Fruit fly (Drosophila melanogaster): ENCODE data around the gene Doc1.

The Doc1 gene

dm6 chr3L:9039189-9039588 is 2.0 kb upstream of the Doc1 start:
- TF ChIP-seq rn (GFP tag; IDR thresholded peaks at IDR 0.05): no peak
- no peak for TF ChIP-seq fd96Ca (GFP tag; IDR thresholded peaks at IDR 0.05)
- no peak for TF ChIP-seq gl (tag; optimal IDR thresholded peaks at IDR 0.05)
- no peak for TF ChIP-seq CG17806 (tag; optimal IDR thresholded peaks at IDR 0.05)
- no peak for TF ChIP-seq CG13204 (GFP tag; optimal IDR thresholded peaks at IDR 0.05)
- no peak for TF ChIP-seq CG8159 (tag; optimal IDR thresholded peaks at IDR 0.05)
- TF ChIP-seq CG14655 (GFP tag; optimal IDR thresholded peaks at IDR 0.05): no peak
- no peak for TF ChIP-seq Ets98B (GFP tag; IDR thresholded peaks at IDR 0.05)
- TF ChIP-seq EcR (GFP tag; optimal IDR thresholded peaks at IDR 0.05): no peak
- no peak for TF ChIP-seq CG15710 (tag; optimal IDR thresholded peaks at IDR 0.05)
- no peak for TF ChIP-seq D1 (tag; optimal IDR thresholded peaks at IDR 0.05)
- no peak for TF ChIP-seq Pif1B (GFP tag; optimal IDR thresholded peaks at IDR 0.05)
- TF ChIP-seq CG32121 (GFP tag; IDR thresholded peaks at IDR 0.05): no peak
- no peak for TF ChIP-seq CG10348 (GFP tag; IDR thresholded peaks at IDR 0.05)

dm6 chr3L:9042200-9042988 is 1.2 kb downstream of the Doc1 start:
- TF ChIP-seq rn (GFP tag; IDR thresholded peaks at IDR 0.05): no peak
- TF ChIP-seq CG9948 (tag; optimal IDR thresholded peaks at IDR 0.05): no peak
- no peak for TF ChIP-seq CG8159 (tag; optimal IDR thresholded peaks at IDR 0.05)
- TF ChIP-seq gl (tag; optimal IDR thresholded peaks at IDR 0.05): no peak
- no peak for TF ChIP-seq Pif1A (GFP tag; optimal IDR thresholded peaks at IDR 0.05)
- no peak for TF ChIP-seq fd96Ca (GFP tag; IDR thresholded peaks at IDR 0.05)
- TF ChIP-seq EcR (GFP tag; optimal IDR thresholded peaks at IDR 0.05): no peak
- no peak for TF ChIP-seq CG12605 (GFP tag; IDR thresholded peaks at IDR 0.05)
- no peak for TF ChIP-seq D1 (tag; optimal IDR thresholded peaks at IDR 0.05)
- no peak for TF ChIP-seq CG15710 (tag; optimal IDR thresholded peaks at IDR 0.05)
- TF ChIP-seq Pif1B (GFP tag; optimal IDR thresholded peaks at IDR 0.05): no peak
- no peak for TF ChIP-seq Snoo (tag; optimal IDR thresholded peaks at IDR 0.05)
- TF ChIP-seq CG17806 (tag; optimal IDR thresholded peaks at IDR 0.05): no peak
- TF ChIP-seq Ets98B (GFP tag; IDR thresholded peaks at IDR 0.05): no peak
- TF ChIP-seq CG13204 (GFP tag; optimal IDR thresholded peaks at IDR 0.05): no peak
- no peak for TF ChIP-seq CG4496 (GFP tag; IDR thresholded peaks at IDR 0.05)
- no peak for TF ChIP-seq CG14655 (GFP tag; optimal IDR thresholded peaks at IDR 0.05)
- no peak for TF ChIP-seq CG34367 (tag; optimal IDR thresholded peaks at IDR 0.05)

DNA sequence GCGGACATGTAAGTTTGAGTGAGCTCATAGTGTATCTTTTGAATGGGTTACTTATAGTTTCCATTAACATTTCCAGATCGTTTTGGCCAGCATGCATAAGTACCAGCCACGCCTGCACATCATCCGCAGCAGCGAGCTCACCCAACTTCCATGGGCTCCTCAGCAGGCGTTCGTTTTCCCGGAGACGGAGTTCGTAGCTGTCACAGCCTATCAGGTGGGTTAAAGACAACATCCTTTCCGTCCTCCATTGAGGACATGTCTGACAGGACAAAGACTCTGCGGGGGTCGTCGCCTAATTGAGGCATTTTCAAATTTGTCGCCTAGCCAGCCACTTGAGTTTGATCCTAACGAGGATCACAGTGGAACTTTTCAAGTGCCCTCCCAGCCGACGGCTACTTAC is 2.5 kb downstream of the Doc1 start:
- no peak for TF ChIP-seq CG15710 (tag; optimal IDR thresholded peaks at IDR 0.05)

dm6 chr3L:9044896-9045295 is 3.7 kb downstream of the Doc1 start:
- no peak for TF ChIP-seq CG8159 (tag; optimal IDR thresholded peaks at IDR 0.05)
- TF ChIP-seq CG17806 (tag; optimal IDR thresholded peaks at IDR 0.05): no peak
- no peak for TF ChIP-seq CG12605 (GFP tag; IDR thresholded peaks at IDR 0.05)
- no peak for TF ChIP-seq fd96Ca (GFP tag; IDR thresholded peaks at IDR 0.05)
- no peak for TF ChIP-seq CG34367 (tag; optimal IDR thresholded peaks at IDR 0.05)

- TF ChIP-seq EcR (GFP tag; optimal IDR thresholded peaks at IDR 0.05) (no peak), fd96Ca (GFP tag; IDR thresholded peaks at IDR 0.05) (peak; percentile 80; the same call in 2 of the 3 replicates), CG4496 (GFP tag; IDR thresholded peaks at IDR 0.05) (peak; percentile 80), CG10348 (GFP tag; IDR thresholded peaks at IDR 0.05) (no peak), gl (tag; optimal IDR thresholded peaks at IDR 0.05) (peak; percentile 41), CG8301 (tag; optimal IDR thresholded peaks at IDR 0.05) (peak; percentile 73), rn (GFP tag; IDR thresholded peaks at IDR 0.05) (peak; percentile 73), Pif1B (GFP tag; optimal IDR thresholded peaks at IDR 0.05) (peak; percentile 76), CG15710 (tag; optimal IDR thresholded peaks at IDR 0.05) (peak; percentile 57), CG8159 (tag; optimal IDR thresholded peaks at IDR 0.05) (peak; percentile 68), Pif1A (GFP tag; optimal IDR thresholded peaks at IDR 0.05) (peak; percentile 79), D1 (tag; optimal IDR thresholded peaks at IDR 0.05) (no peak), CG14655 (GFP tag; optimal IDR thresholded peaks at IDR 0.05) (no peak), CG13204 (GFP tag; optimal IDR thresholded peaks at IDR 0.05) (no peak), CG9948 (tag; optimal IDR thresholded peaks at IDR 0.05) (peak; percentile 68), CG12605 (GFP tag; IDR thresholded peaks at IDR 0.05) (no peak; the same call in 1 of the 2 replicates), CG17806 (tag; optimal IDR thresholded peaks at IDR 0.05) (peak; percentile 71), CG32121 (GFP tag; IDR thresholded peaks at IDR 0.05) (peak; percentile 77), Snoo (tag; optimal IDR thresholded peaks at IDR 0.05) (peak; percentile 79), CG34367 (tag; optimal IDR thresholded peaks at IDR 0.05) (peak; percentile 34), Ets98B (GFP tag; IDR thresholded peaks at IDR 0.05) (peak; percentile 82)
Observed at dm6 chr3L:9045318-9045717, 4.1 kb downstream of the Doc1 start.

DNA sequence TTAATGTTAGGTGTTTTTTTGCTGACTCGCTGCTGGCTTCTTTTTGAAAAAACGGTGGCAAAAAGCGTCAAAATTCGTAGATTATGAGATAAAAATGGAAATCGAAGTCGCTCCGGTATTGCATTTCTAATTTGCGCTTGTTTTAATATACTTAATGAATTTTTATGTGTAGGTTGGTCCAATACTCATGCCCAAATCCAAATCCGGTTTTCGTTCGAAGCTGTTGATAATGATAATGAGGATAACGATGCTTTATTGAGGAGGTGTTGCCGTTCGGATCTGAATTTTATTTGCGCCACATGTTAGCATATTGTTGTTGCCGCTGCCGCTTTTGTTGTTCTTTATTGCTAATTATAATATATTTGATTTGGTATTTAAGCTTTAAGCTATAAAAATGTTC is 5.1 kb downstream of the Doc1 start:
- TF ChIP-seq Snoo (tag; optimal IDR thresholded peaks at IDR 0.05) (no peak), rn (GFP tag; IDR thresholded peaks at IDR 0.05) (no peak), CG15710 (tag; optimal IDR thresholded peaks at IDR 0.05) (no peak), CG14655 (GFP tag; optimal IDR thresholded peaks at IDR 0.05) (no peak), CG10348 (GFP tag; IDR thresholded peaks at IDR 0.05) (no peak), D1 (tag; optimal IDR thresholded peaks at IDR 0.05) (no peak), CG8301 (tag; optimal IDR thresholded peaks at IDR 0.05) (no peak), CG17806 (tag; optimal IDR thresholded peaks at IDR 0.05) (no peak)

All from whole organism, pupa.